In genomic region chrV:15426944-15427343, ce11 we compare ENCODE assay signal across 2 worm cellular contexts.
A peak's percentile ranks its signal among the peaks of the same experiment; 100 is the strongest.
TF ChIP-seq lines count a peak whose summit lies in the region.

TSS of gene fbxa-209 (minus strand) at chrV:15427044.

TF ChIP-seq in whole organism, L1 larva, 84 proteins besides CTCF, POLR2A, EP300 and RAD21:
- TF ChIP-seq mdl-1 (tag; optimal IDR thresholded peaks at IDR 0.05; lab: Kevin White, UChicago) (no peak), nhr-77 (tag; optimal IDR thresholded peaks at IDR 0.05; lab: Kevin White, UChicago) (no peak), unc-62 (GFP tag; optimal IDR thresholded peaks at IDR 0.05; lab: Kevin White, UChicago) (no peak), efl-1 (optimal IDR thresholded peaks at IDR 0.05; lab: Kevin White, UChicago) (no peak), efl-1 (GFP tag; optimal IDR thresholded peaks at IDR 0.05 in 1 of 2; lab: Kevin White, UChicago) (peak in 1 of 2 experiments; percentile 84), grh-1 (GFP tag; IDR thresholded peaks at IDR 0.05; lab: Robert Waterston, UW) (no peak), fos-1 (tag; optimal IDR thresholded peaks at IDR 0.05; lab: Kevin White, UChicago) (no peak), nhr-28 (tag; optimal IDR thresholded peaks at IDR 0.05; lab: Kevin White, UChicago) (no peak), ceh-90 (tag; optimal IDR thresholded peaks at IDR 0.05; lab: Kevin White, UChicago) (no peak), jun-1 (tag; optimal IDR thresholded peaks at IDR 0.05; lab: Kevin White, UChicago) (no peak), irx-1 (tag; optimal IDR thresholded peaks at IDR 0.05; lab: Kevin White, UChicago) (no peak), tlp-1 (tag; optimal IDR thresholded peaks at IDR 0.05; lab: Kevin White, UChicago) (no peak), nhr-85 (tag; lab: Kevin White, UChicago) (peak; percentile 13), snu-23 (GFP tag; optimal IDR thresholded peaks at IDR 0.05; lab: Kevin White, UChicago) (no peak), nhr-84 (tag; optimal IDR thresholded peaks at IDR 0.05; lab: Kevin White, UChicago) (no peak)
TF ChIP-seq in whole organism, L1 larva: peak in this region for 2.

TF ChIP-seq in whole organism, L4 larva, 104 proteins besides CTCF, POLR2A, EP300 and RAD21:
- TF ChIP-seq attf-4 (tag; optimal IDR thresholded peaks at IDR 0.05; lab: Kevin White, UChicago): no peak
- no peak for TF ChIP-seq mep-1 (tag; optimal IDR thresholded peaks at IDR 0.05; lab: Kevin White, UChicago)
- no peak for TF ChIP-seq ceh-82 (tag; optimal IDR thresholded peaks at IDR 0.05; lab: Kevin White, UChicago)
- no peak for TF ChIP-seq lin-29 (GFP tag; IDR thresholded peaks at IDR 0.05; lab: Robert Waterston, UW)
- TF ChIP-seq lin-38 (GFP tag; IDR thresholded peaks at IDR 0.05; lab: Robert Waterston, UW): no peak
- TF ChIP-seq ZK546.5 (tag; optimal IDR thresholded peaks at IDR 0.05; lab: Kevin White, UChicago): no peak
- no peak for TF ChIP-seq dpl-1 (GFP tag; optimal IDR thresholded peaks at IDR 0.05; lab: Kevin White, UChicago)
- no peak for TF ChIP-seq daf-19 (GFP tag; conservative IDR thresholded peaks at IDR 0.05; lab: Robert Waterston, UW)
- no peak for TF ChIP-seq madf-5 (GFP tag; IDR thresholded peaks at IDR 0.05; lab: Robert Waterston, UW)
- no peak for TF ChIP-seq spr-3 (GFP tag; optimal IDR thresholded peaks at IDR 0.05; lab: Kevin White, UChicago)
- TF ChIP-seq daf-16 (GFP tag; optimal IDR thresholded peaks at IDR 0.05; lab: Kevin White, UChicago): no peak
- peak; percentile 23 for TF ChIP-seq daf-16 (tag; optimal IDR thresholded peaks at IDR 0.05; lab: Kevin White, UChicago)
- no peak for TF ChIP-seq ama-1 (optimal IDR thresholded peaks at IDR 0.05; lab: Kevin White, UChicago)
- no peak for TF ChIP-seq ztf-11 (tag; optimal IDR thresholded peaks at IDR 0.05; lab: Kevin White, UChicago)
- TF ChIP-seq nhr-25 (tag; optimal IDR thresholded peaks at IDR 0.05; lab: Kevin White, UChicago; ENCODE audit: borderline replicate concordance, insufficient read depth): no peak
- no peak for TF ChIP-seq sdz-12 (GFP tag; optimal IDR thresholded peaks at IDR 0.05; lab: Kevin White, UChicago)
- TF ChIP-seq T20F7.1 (GFP tag; optimal IDR thresholded peaks at IDR 0.05; lab: Kevin White, UChicago): peak; percentile 31
- no peak for TF ChIP-seq php-3 (GFP tag; IDR thresholded peaks at IDR 0.05; lab: Robert Waterston, UW)
- peak; percentile 41 for TF ChIP-seq dve-1 (tag; optimal IDR thresholded peaks at IDR 0.05; lab: Kevin White, UChicago; ENCODE audit: insufficient read depth)
TF ChIP-seq in whole organism, L4 larva: peak in this region for 3.
